Worm (Caenorhabditis elegans) whole organism, early embryonic: Measurements from ENCODE around the gene C14B1.12.

Experiments
- ama-1 ChIP-seq: fragments of 150-350 bp; optimal IDR thresholded peaks from 2 replicates; lab custom pipeline; 2014
- ceh-13 ChIP-seq: fragments of 200-800 bp; sonication (Bioruptor generic); optimal IDR thresholded peaks from 2 replicates; lab custom pipeline; 2018; ENCODE audit warnings: mild to moderate bottlenecking, missing genetic modification characterization, missing compliant biosample characterization
- hmg-4 ChIP-seq: fragments of 200-800 bp; sonication (Bioruptor generic); optimal IDR thresholded peaks from 2 replicates; lab custom pipeline; 2018; ENCODE audit warnings: mild to moderate bottlenecking, missing genetic modification characterization, missing compliant biosample characterization
- pes-1 ChIP-seq: fragments of 200-800 bp; sonication (Bioruptor generic); IDR thresholded peaks from 2 replicates; pipeline ENCODE4 v1.3.6; 2022; ENCODE audit warnings: missing genetic modification reagents, missing genetic modification characterization, missing compliant biosample characterization
- scrt-1 ChIP-seq: fragments of 200-800 bp; sonication (Bioruptor generic); IDR thresholded peaks from 2 replicates; pipeline ENCODE4 v1.3.6; 2022; ENCODE audit warnings: missing genetic modification characterization, missing compliant biosample characterization

DNA sequence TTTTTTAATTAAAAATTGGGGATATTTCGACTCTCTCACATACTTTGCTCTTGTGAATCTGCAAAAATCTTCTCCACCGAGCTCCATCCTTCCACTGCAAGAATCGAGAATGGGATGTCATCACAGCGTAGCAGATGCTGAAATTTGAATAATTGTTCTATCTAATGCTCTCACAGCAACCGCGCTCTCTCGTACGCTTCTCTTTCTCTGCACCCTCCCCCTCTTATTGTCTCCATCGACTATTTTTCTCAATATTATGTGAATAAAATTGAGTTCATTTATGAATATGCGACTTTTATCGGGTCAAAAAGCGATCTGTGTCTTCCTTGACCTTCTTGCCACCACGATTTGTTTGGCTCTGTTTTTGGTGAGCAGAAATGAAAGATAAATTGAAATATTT is 9.2 kb upstream of the C14B1.12 start, which contains the start of gene F34D10.3:
- no peak for TF ChIP-seq ama-1 (lab: Kevin White, UChicago)
- no peak for TF ChIP-seq scrt-1 (GFP tag; lab: Robert Waterston, UW)
- TF ChIP-seq ceh-13 (GFP tag; lab: Kevin White, UChicago) = no peak
- TF ChIP-seq hmg-4 = no peak
- TF ChIP-seq pes-1 (GFP tag; lab: Robert Waterston, UW) = no peak
